Fruit fly (Drosophila melanogaster): ENCODE data around the gene Traf-like.

Gene Traf-like

DNA sequence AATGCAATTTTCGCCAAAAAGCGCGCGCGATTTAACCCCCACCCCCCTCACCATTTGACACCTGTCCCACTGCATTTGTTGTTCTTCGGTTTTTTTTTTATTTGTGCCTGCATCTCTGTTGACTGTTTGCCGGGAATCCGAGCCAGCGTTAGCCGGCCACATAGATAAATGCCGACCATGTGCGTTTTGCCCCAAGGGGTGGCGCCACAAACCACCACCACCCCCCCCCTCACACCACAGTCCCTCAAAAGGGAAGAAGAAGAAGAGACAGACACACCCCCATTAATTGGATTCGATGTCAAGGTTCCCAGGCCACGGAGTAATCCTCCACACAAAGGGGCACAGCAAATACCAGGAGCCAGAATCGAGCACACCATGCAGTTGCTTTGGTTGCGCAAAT lies 34.5 kb downstream of the Traf-like start:
- no peak for TF ChIP-seq noc (tag; optimal IDR thresholded peaks at IDR 0.05)

DNA sequence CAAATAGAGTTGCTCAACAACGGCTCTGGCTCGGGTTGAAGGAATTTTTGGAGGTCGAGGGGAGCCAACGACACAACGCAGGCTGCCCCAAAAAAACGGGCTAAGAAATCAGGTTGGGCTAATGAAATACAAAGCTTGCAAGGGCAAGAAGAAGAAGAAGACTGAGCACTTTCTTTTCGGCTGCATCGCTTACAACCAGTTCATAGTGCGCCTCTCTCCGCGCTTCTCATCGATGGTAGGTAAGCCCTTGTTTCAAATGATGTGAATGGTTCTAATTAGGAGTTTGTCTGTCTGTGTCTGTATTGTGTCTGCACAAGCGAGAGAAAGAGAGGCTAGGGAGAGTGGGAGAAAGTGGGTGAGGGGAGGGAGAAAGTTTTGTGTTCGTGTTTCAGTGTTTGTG lies 41.7 kb downstream of the Traf-like start:
- no peak for TF ChIP-seq noc (tag; optimal IDR thresholded peaks at IDR 0.05)

- TF ChIP-seq noc (tag; optimal IDR thresholded peaks at IDR 0.05): no peak
These were observed 43.7 kb downstream of the Traf-like start for dm6 chrX:16458551-16458950.

Data from whole organism, larva.